Worm (Caenorhabditis elegans) whole organism, L4/young adult: ENCODE measurements around the gene pyp-1.
"Not testable (repeated sequence)": the region's sequence is repeated elsewhere in the genome, so short reads cannot be mapped to it uniquely, and the experiment has no call there.

Experiments
- W03F9.2 ChIP-seq: fragments of 150-350 bp; optimal IDR thresholded peaks from 2 replicates; lab custom pipeline; 2014; ENCODE audit warnings: missing biosample characterization, missing genetic modification characterization
- dao-5 ChIP-seq: sonication (generic microtip); optimal IDR thresholded peaks from 2 replicates; lab custom pipeline; 2016; ENCODE audit warnings: missing genotype, missing genetic modification characterization, moderate library complexity, missing compliant biosample characterization
- him-1 ChIP-seq: sonication (generic microtip); optimal IDR thresholded peaks from 2 replicates; lab custom pipeline; 2016; ENCODE audit warnings: missing genotype, missing genetic modification reagents, missing genetic modification characterization, missing compliant biosample characterization

Gene pyp-1

DNA sequence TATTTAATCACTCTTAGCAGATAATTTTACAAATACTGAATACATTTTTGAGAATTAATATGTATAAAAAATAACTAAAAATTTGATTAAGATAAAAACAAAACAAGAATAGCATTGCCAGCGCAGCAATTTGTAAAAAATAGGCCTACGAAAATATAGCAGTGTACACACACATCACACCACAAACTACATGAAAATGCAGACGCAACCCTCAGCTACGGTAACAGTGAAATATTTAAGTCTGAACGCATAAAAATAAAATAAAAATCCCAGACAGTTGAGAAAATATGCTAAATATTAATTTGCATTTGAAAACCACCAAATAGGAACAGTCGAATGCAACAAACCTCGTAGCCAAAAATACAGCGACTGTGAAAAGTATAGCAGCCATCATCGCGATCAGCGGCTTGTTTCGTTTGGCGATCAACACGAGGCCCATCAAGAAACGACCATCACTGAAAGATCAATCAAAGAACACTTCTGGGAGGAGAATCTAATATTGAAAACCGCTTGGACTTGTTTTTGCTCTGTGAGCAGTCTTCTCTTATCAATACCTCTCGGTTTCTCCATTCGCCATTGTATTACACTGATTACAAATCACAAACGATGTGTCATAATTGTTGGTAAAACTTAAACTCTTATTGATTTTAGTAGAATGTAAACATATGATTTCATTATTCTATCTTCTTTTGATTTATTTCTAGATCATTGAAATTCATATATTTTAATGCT lies at the start of gene pyp-1:
TSS of gene pyp-1 (minus strand) at position 439 of the 732 bp plus-strand sequence.
- no peak for TF ChIP-seq dao-5 (tag; lab: Kevin White, UChicago)

DNA sequence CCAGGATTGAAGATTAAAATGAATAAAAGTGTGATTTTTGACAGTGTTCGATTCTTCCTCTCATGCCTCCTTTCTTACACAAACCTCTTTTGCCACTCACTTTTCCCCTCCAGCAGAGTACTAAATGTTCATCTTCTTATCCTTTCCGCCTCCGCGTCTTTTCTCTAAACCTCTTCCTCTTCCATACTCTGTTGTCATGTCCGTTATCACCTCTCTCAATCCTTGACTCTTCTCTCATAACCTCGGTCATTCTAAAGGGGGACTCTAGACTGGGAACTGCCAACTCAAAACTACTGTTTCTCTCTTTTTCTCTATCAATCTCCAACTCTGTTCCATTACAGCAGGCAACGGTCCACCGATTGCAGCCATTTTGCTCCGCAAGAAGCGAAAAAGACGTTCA lies 49.5 kb upstream of the pyp-1 start:
- no peak for TF ChIP-seq him-1
- TF ChIP-seq W03F9.2 (tag; lab: Kevin White, UChicago) = no peak
- no peak for TF ChIP-seq dao-5 (tag; lab: Kevin White, UChicago)

DNA sequence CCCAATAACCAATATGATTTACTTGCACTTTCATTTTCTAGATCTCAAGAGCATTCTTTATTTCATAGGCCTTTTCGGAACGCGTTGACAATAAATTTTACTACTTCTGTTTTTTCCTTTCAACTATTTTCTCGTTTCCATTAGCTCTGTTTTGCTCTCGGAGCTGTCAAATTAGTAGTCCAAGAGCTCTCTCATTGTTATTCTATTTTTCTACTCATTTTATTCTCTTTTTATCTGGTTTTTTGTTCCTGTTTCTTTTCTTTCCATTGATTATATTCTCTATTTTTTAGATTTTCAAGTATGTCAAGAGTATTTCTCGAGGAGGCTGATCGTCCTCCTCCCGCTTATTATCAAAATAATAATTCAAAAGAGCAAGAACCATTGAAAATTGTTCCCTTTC lies 48.4 kb upstream of the pyp-1 start, which contains the start of gene T04B2.3:
TSS of gene T04B2.3 (plus strand) at position 301 of the 400 bp plus-strand sequence.
- TF ChIP-seq W03F9.2 (tag; lab: Kevin White, UChicago) (no peak), him-1 (no peak), dao-5 (tag; lab: Kevin White, UChicago) (no peak)

DNA sequence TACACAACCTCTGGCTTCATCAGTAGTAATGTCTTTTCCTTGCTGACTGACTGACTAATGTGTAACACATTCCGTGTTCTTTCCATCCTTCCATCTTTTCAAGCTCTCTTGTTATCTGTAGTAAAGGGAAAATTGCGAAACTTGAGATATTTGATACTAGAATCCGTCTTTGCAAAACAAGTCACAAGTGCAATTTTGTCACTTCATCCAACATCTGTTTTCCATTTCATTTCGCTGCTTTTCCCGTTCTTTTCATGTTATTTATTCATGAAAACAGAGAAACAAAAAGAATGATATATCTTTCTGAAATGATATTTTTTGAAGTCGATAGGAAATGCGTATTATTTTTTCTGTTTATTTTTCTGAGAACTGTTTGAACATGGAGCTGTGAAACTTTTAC lies 47.3 kb upstream of the pyp-1 start:
- TF ChIP-seq dao-5 (tag; lab: Kevin White, UChicago) (no peak), W03F9.2 (tag; lab: Kevin White, UChicago) (no peak), him-1 (no peak)

DNA sequence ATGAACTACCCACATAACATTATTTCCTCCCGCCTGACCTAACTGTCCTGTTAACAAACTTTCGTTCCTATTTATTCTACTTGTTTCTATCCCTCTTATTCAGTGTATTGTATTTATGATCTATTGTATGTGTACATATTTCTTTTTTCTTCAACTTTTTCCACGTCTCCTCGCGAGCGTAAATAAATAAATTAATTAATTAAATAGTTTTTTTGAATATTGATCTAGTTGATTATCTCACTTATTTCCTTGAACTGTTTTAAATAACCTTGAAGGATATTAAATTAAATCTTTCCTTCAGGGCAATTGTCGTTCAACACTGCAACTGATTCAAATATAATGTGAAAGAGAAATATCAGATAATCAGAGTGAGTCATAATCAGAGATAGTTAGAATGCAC lies 44.2 kb upstream of the pyp-1 start, which contains the start of gene frk-1:
TSS of gene frk-1 (plus strand) at position 301 of the 400 bp plus-strand sequence.
- TF ChIP-seq him-1 = no peak
- TF ChIP-seq W03F9.2 (tag; lab: Kevin White, UChicago) = no peak
- no peak for TF ChIP-seq dao-5 (tag; lab: Kevin White, UChicago)

DNA sequence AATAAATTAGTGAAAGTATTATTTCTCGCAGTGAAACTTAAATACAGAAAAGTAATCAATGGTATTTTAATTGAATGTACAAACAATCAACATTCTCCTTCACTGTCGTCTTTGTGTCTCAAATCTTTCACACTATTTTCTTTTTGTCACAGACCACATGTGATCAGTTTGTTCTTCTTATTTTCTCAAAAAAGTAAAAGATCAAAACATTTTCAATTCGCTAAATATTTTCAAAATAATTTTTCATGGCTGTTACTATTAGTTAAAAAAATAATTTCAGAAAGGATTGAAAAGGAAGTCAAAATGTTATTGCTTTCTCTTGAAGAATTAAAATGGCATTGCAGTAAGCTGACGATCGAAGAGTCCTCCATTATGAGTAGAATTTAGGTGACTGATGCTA lies 42.1 kb upstream of the pyp-1 start, which contains the start of gene dhs-31:
TSS of gene dhs-31 (minus strand) at position 101 of the 400 bp plus-strand sequence.
- no peak for TF ChIP-seq him-1
- TF ChIP-seq dao-5 (tag; lab: Kevin White, UChicago) = no peak
- TF ChIP-seq W03F9.2 (tag; lab: Kevin White, UChicago) = no peak

DNA sequence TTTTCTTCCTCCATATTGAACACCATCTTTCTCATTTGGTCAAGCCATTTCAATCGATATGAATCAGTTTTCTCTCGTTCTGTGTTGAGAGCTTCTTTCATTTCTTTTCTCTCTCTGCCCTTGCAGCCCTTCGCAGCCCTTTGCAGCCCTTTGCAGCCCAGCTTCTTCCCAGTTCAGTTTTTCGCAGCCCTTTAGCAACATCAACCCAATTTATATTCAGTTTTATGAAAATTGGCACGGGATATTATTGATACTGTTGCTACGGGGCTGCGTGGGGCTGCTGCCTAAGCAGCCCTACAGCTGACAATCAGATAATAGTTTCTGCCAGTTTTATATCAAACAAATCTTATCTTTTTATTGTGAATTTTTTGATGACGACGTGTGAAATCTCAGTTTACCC lies 38.2 kb upstream of the pyp-1 start, which contains the start of gene F44D12.10:
TSS of gene F44D12.10 (minus strand) at position 101 of the 400 bp plus-strand sequence.
- TF ChIP-seq him-1 (no peak), dao-5 (tag; lab: Kevin White, UChicago) (no peak), W03F9.2 (tag; lab: Kevin White, UChicago) (no peak)

DNA sequence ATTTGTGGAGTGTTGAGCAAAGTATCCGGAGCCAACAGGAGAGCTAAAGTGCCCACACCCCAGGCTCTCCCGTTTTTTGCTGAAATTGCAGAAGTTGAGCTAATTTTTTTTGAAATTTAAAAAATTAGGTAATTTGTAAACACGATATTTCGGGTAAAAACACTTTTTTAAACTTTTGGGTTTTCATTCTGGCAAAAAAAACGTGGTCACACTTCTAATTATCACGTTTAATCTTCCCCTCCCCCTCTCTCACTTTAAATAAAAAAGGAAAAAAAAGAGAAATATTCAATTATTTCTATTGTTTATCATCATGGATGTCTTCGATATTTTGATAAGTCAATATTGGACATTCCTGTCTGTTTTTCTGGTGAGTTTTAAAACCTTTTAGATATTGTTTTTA lies 34.3 kb upstream of the pyp-1 start, which contains the start of gene F44D12.6:
TSS of gene F44D12.6 (plus strand) at position 301 of the 400 bp plus-strand sequence.
- TF ChIP-seq dao-5 (tag; lab: Kevin White, UChicago) (no peak), him-1 (no peak), W03F9.2 (tag; lab: Kevin White, UChicago) (no peak)

DNA sequence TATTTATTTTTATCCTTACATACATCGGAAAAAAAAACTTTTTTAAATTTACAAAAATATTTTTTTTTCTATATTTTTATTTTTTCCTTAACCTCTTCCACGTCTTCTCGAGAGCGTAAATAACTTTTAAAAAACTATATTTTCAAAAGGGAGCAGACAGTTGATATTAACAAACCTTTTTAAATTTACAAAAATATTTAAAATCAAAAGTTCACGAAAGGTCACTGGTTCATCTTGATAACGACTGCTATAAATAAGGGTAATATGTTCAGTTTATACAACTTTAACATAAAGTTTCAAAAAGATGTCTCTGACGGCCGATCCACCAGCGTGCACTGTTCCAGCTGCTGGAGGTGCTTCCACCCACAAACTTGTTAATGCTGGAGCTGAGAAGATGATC lies 30.1 kb upstream of the pyp-1 start, which contains the start of the genes F44D12.16 and msd-2:
TSS of gene F44D12.16 (plus strand) at position 301 of the 400 bp plus-strand sequence.
TSS of gene msd-2 (plus strand) at position 305 of the 400 bp plus-strand sequence.
- TF ChIP-seq W03F9.2 (tag; lab: Kevin White, UChicago); dao-5 (tag; lab: Kevin White, UChicago); him-1: not testable (repeated sequence)

DNA sequence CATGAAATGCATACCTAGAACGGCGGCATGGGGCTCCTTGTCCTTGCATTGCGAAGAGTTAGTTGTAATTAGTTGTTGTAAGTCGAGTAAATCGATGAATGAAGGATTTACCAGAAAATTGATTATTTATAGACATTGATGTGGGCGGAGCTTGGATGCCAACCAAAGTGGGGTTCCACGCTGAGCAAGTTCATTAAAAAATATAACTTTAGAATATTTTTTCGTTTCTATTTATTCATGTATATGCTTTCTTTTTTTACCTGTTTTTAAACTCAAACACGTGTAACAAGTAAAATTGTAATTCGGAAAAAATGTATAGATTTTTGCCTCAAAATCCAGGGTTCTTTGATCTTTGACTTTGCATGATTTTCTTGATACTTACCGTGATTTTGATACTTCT lies 28.8 kb upstream of the pyp-1 start, which contains the start of gene gipc-2:
TSS of gene gipc-2 (minus strand) at position 101 of the 400 bp plus-strand sequence.
- TF ChIP-seq him-1 (no peak), dao-5 (tag; lab: Kevin White, UChicago) (no peak), W03F9.2 (tag; lab: Kevin White, UChicago) (no peak)

DNA sequence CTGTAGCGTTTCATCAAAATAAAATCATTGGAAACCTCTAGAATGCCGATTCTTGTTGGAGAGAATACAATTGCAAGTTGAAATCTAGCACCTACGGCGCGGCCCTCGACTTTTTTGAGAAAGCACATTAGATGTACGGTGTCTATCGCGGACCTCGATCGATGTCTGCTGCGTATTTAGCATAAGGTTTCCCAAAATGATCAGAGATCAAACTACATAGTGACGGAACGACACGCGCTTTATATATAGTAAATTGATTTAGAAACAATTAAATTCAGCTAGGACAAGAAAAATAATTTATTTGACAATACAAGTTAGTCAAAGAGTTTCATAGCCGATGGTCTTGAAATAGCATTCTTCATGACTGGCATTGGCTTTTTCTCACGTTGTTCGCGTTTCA lies 27.4 kb upstream of the pyp-1 start:
- no peak for TF ChIP-seq dao-5 (tag; lab: Kevin White, UChicago)
- TF ChIP-seq him-1 = no peak
- no peak for TF ChIP-seq W03F9.2 (tag; lab: Kevin White, UChicago)

DNA sequence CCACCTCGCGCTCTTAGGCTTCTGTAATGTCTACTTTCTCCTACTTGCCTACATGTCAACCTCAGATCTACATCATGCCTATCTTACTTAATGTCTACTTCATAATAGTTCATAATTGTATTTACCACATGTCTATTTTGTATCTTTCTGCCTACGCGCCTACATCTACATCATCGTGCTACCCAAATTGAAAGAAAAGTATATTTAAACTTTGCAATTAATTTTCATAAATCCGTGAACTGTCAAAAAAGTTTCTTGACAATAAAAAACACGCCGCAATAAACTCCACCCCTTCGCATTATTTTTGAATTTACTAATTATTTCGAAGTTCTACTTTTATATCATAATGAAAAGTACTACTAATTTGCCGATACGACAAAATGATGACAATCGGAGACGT lies 24.3 kb upstream of the pyp-1 start, which contains the start of gene F44D12.8:
TSS of gene F44D12.8 (plus strand) at position 301 of the 400 bp plus-strand sequence.
- TF ChIP-seq him-1 (no peak), dao-5 (tag; lab: Kevin White, UChicago) (no peak), W03F9.2 (tag; lab: Kevin White, UChicago) (no peak)

DNA sequence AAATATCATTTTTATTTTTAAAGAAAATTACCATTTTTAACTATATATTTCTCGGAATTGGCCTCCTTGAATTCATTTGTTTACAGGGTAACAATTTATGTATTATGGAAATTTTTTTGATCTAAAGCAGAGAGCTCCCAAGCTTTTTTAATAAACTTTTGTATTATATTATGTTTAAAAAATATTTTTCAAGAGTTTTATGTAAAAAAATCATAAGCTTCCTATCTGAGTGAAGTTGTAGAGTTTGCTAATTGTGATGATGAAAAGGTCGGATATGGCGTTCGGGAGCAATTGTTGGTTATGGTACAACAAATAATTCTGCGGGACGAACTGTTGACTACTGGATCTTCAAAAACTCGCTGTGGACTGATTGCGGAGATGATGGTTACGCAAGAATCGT lies 22.6 kb upstream of the pyp-1 start, which contains the start of gene F44D12.19:
TSS of gene F44D12.19 (plus strand) at position 301 of the 400 bp plus-strand sequence.
- TF ChIP-seq him-1 (no peak), W03F9.2 (tag; lab: Kevin White, UChicago) (no peak), dao-5 (tag; lab: Kevin White, UChicago) (no peak)

DNA sequence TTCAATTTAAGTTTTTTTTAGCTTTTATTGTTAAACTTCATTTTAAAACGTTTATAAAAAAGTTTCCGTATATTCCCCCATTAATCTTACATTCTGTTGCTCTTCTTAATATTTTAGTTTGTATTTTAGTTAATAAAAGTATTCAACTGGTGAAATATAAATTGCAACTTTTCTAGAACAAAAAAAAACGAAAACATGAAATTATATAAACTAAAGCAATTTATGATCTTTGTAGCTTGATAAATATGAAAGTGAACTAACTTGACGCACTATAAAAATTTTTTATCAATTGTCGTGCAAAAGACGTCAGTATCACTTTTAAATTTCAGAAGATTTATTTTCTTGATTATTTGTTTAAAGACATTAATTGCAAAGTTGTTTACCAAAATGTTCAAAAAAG lies 18.9 kb upstream of the pyp-1 start, which contains the start of gene F44D12.2:
TSS of gene F44D12.2 (minus strand) at position 101 of the 400 bp plus-strand sequence.
- no peak for TF ChIP-seq dao-5 (tag; lab: Kevin White, UChicago)
- no peak for TF ChIP-seq him-1
- TF ChIP-seq W03F9.2 (tag; lab: Kevin White, UChicago) = no peak
